Worm (Caenorhabditis elegans) whole organism, L4 larva: ENCODE results near the gene him-14.

Source experiments
- F26F4.8 ChIP-seq: fragments of 200-800 bp; sonication (Bioruptor generic); conservative IDR thresholded peaks from 2 replicates; pipeline ENCODE4 v1.3.6; 2022; ENCODE audit warnings: missing genetic modification characterization, missing compliant biosample characterization
- F37D6.2 ChIP-seq: sonication (generic microtip); optimal IDR thresholded peaks from 2 replicates; lab custom pipeline; 2016; ENCODE audit warnings: mild to moderate bottlenecking, missing genetic modification characterization, missing compliant biosample characterization
- F49E8.2 ChIP-seq: sonication (generic microtip); optimal IDR thresholded peaks from 2 replicates; lab custom pipeline; 2016; ENCODE audit warnings: missing compliant biosample characterization, mild to moderate bottlenecking, missing genetic modification characterization, borderline replicate concordance
- R02D3.7 ChIP-seq: fragments of 150-350 bp; sonication (generic microtip); optimal IDR thresholded peaks from 3 replicates; lab custom pipeline; 2014; ENCODE audit warnings: missing biosample characterization, missing genetic modification characterization
- T26A8.4 ChIP-seq: fragments of 200-800 bp; sonication (Bioruptor generic); IDR thresholded peaks from 2 replicates; pipeline ENCODE4 v1.3.6; 2022; ENCODE audit warnings: missing genetic modification characterization, missing compliant biosample characterization
- Y105C5A.15 ChIP-seq: fragments of 200-800 bp; sonication (Bioruptor generic); IDR thresholded peaks from 2 replicates; pipeline ENCODE4 v1.3.6; 2022; ENCODE audit warnings: missing genetic modification characterization, missing compliant biosample characterization
- ZK337.2 ChIP-seq: fragments of 200-800 bp; sonication (Bioruptor generic); IDR thresholded peaks from 2 replicates; pipeline ENCODE4 v1.3.6; 2022; ENCODE audit warnings: missing genetic modification reagents, missing genetic modification characterization, missing compliant biosample characterization
- aha-1 ChIP-seq: fragments of 150-350 bp; peaks from one replicate; lab custom pipeline; 2014; ENCODE audit warnings: missing biosample characterization, missing genetic modification characterization
- aly-2 ChIP-seq: sonication (generic microtip); optimal IDR thresholded peaks from 2 replicates; lab custom pipeline; 2018; ENCODE audit warnings: missing biosample characterization, missing genetic modification characterization
- attf-4 ChIP-seq: sonication (generic microtip); optimal IDR thresholded peaks from 3 replicates; lab custom pipeline; 2017; ENCODE audit warnings: missing biosample characterization, missing genetic modification characterization
- ceh-62 ChIP-seq: sonication (generic microtip); optimal IDR thresholded peaks from 2 replicates; lab custom pipeline; 2017; ENCODE audit warnings: missing biosample characterization, missing genetic modification characterization
- ctbp-1 ChIP-seq: fragments of 200-800 bp; sonication (Bioruptor generic); IDR thresholded peaks from 2 replicates; pipeline ENCODE4 v1.3.6; 2022; ENCODE audit warnings: missing genetic modification reagents, missing genetic modification characterization, missing compliant biosample characterization
- daf-16 ChIP-seq, 3 experiments: sonication (generic microtip); optimal IDR thresholded peaks; 2 replicates each; lab custom pipeline; 2016 to 2017; ENCODE audit warnings: missing genetic modification characterization in 3 of 3, missing genetic modification reagents in 3 of 3, mild to moderate bottlenecking in 2 of 3, missing compliant biosample characterization in 2 of 3, missing biosample characterization in 1 of 3, moderate library complexity in 1 of 3
- dmd-6 ChIP-seq: fragments of 200-800 bp; sonication (Bioruptor generic); IDR thresholded peaks from 2 replicates; pipeline ENCODE4 v1.3.6; 2022; ENCODE audit warnings: missing genetic modification reagents, missing genetic modification characterization, missing compliant biosample characterization
- dpl-1 ChIP-seq: fragments of 150-350 bp; optimal IDR thresholded peaks from 2 replicates; lab custom pipeline; 2014; ENCODE audit warnings: missing biosample characterization, missing genetic modification reagents, missing genetic modification characterization
- dve-1 ChIP-seq: sonication (generic microtip); optimal IDR thresholded peaks from 2 replicates; lab custom pipeline; 2017; ENCODE audit warnings: antibody characterized with exemption, mild to moderate bottlenecking, missing genetic modification characterization, missing compliant biosample characterization; ENCODE audit not compliant: insufficient read depth
- egl-43 ChIP-seq: fragments of 200-800 bp; sonication (Bioruptor generic); IDR thresholded peaks from 2 replicates; pipeline ENCODE4 v1.3.6; 2022; ENCODE audit warnings: missing genetic modification reagents, missing genetic modification characterization, missing compliant biosample characterization
- fkh-10 ChIP-seq: fragments of 150-350 bp; optimal IDR thresholded peaks from 2 replicates; lab custom pipeline; 2014; ENCODE audit warnings: missing biosample characterization, missing genetic modification reagents, missing genetic modification characterization
- hif-1 ChIP-seq, 2 experiments: sonication (generic microtip); optimal IDR thresholded peaks; 2 replicates each; lab custom pipeline; 2016 to 2017; ENCODE audit warnings: missing compliant biosample characterization in 2 of 2, missing genetic modification characterization in 2 of 2, missing genetic modification reagents in 2 of 2, missing genotype in 2 of 2, mild to moderate bottlenecking in 1 of 2
- hlh-11 ChIP-seq: fragments of 200-800 bp; sonication (Bioruptor generic); optimal IDR thresholded peaks from 2 replicates; lab custom pipeline; 2018; ENCODE audit warnings: mild to moderate bottlenecking, missing genetic modification characterization, missing compliant biosample characterization
- hlh-30 ChIP-seq: sonication (generic microtip); optimal IDR thresholded peaks from 2 replicates; lab custom pipeline; 2017; ENCODE audit warnings: antibody characterized with exemption, mild to moderate bottlenecking, missing genetic modification characterization, missing compliant biosample characterization; ENCODE audit not compliant: insufficient read depth
- lin-1 ChIP-seq: fragments of 200-800 bp; sonication (Bioruptor generic); IDR thresholded peaks from 2 replicates; pipeline ENCODE4 v1.3.6; 2022; ENCODE audit warnings: missing genetic modification reagents, missing genetic modification characterization, missing compliant biosample characterization
- lin-13 ChIP-seq: fragments of 150-350 bp; optimal IDR thresholded peaks from 2 replicates; lab custom pipeline; 2014; ENCODE audit warnings: missing biosample characterization, missing genetic modification reagents, missing genetic modification characterization
- lin-38 ChIP-seq: fragments of 200-800 bp; sonication (Bioruptor generic); IDR thresholded peaks from 2 replicates; pipeline ENCODE4 v1.3.6; 2022; ENCODE audit warnings: missing genetic modification reagents, missing genetic modification characterization, missing compliant biosample characterization
- lsy-2 ChIP-seq, 2 experiments: fragments of 150-350 bp in 1 of 2; sonication (generic microtip) in 1 of 2; optimal IDR thresholded peaks; 2 replicates each; lab custom pipeline; 2014 to 2017; ENCODE audit warnings: missing biosample characterization in 2 of 2, missing genetic modification characterization in 2 of 2
- mep-1 ChIP-seq: fragments of 150-350 bp; sonication (generic microtip); optimal IDR thresholded peaks from 3 replicates; lab custom pipeline; 2014; ENCODE audit warnings: missing biosample characterization, missing genetic modification characterization
- mes-2 ChIP-seq: sonication (generic microtip); optimal IDR thresholded peaks from 2 replicates; lab custom pipeline; 2016; ENCODE audit warnings: missing genotype, mild to moderate bottlenecking, missing genetic modification characterization, missing compliant biosample characterization; ENCODE audit not compliant: poor library complexity, severe bottlenecking
- mxl-2 ChIP-seq: fragments of 200-800 bp; sonication (Bioruptor generic); conservative IDR thresholded peaks from 2 replicates; pipeline ENCODE4 v1.3.6; 2022; ENCODE audit warnings: missing genetic modification reagents, missing genetic modification characterization, missing compliant biosample characterization
- mxl-3 ChIP-seq: fragments of 200-800 bp; sonication (Bioruptor generic); optimal IDR thresholded peaks from 2 replicates; lab custom pipeline; 2018; ENCODE audit warnings: mild to moderate bottlenecking, missing genetic modification characterization, missing compliant biosample characterization
- nhr-237 ChIP-seq: sonication (generic microtip); optimal IDR thresholded peaks from 2 replicates; lab custom pipeline; 2017; ENCODE audit warnings: missing biosample characterization, missing genetic modification characterization
- nhr-28 ChIP-seq: fragments of 150-350 bp; optimal IDR thresholded peaks from 2 replicates; lab custom pipeline; 2014; ENCODE audit warnings: missing biosample characterization, missing genetic modification characterization
- nhr-48 ChIP-seq: sonication (generic microtip); optimal IDR thresholded peaks from 2 replicates; lab custom pipeline; 2016; ENCODE audit warnings: mild to moderate bottlenecking, missing genetic modification characterization, missing compliant biosample characterization
- nhr-76 ChIP-seq: fragments of 150-350 bp; optimal IDR thresholded peaks from 2 replicates; lab custom pipeline; 2014; ENCODE audit warnings: missing biosample characterization, missing genetic modification characterization
- nhr-77 ChIP-seq: fragments of 150-350 bp; optimal IDR thresholded peaks from 2 replicates; lab custom pipeline; 2014; ENCODE audit warnings: missing biosample characterization, missing genetic modification characterization
- pha-4 ChIP-seq, 2 experiments: fragments of 150-350 bp in 1 of 2; fragments of 200-800 bp in 1 of 2; sonication (Bioruptor generic) in 1 of 2; IDR thresholded peaks in 1 of 2; optimal IDR thresholded peaks in 1 of 2; 2 replicates each; pipeline versions ENCODE4 v1.3.6 to Lab custom; 2014 to 2022; ENCODE audit warnings: missing genetic modification characterization in 2 of 2, missing genetic modification reagents in 2 of 2, missing biosample characterization in 1 of 2, missing compliant biosample characterization in 1 of 2
- php-3 ChIP-seq: fragments of 200-800 bp; sonication (Bioruptor generic); IDR thresholded peaks from 2 replicates; pipeline ENCODE4 v1.3.6; 2022; ENCODE audit warnings: missing genetic modification reagents, missing genetic modification characterization, missing compliant biosample characterization
- pqm-1 ChIP-seq: sonication (generic microtip); optimal IDR thresholded peaks from 2 replicates; lab custom pipeline; 2017; ENCODE audit warnings: missing biosample characterization, missing genetic modification characterization
- rbr-2 ChIP-seq: sonication (generic microtip); optimal IDR thresholded peaks from 2 replicates; lab custom pipeline; 2016; ENCODE audit warnings: missing genotype, missing genetic modification characterization, missing compliant biosample characterization
- skn-1 ChIP-seq: fragments of 150-350 bp; optimal IDR thresholded peaks from 2 replicates; lab custom pipeline; 2014; ENCODE audit warnings: missing biosample characterization, missing genetic modification characterization
- snpc-4 ChIP-seq: fragments of 150-350 bp; optimal IDR thresholded peaks from 2 replicates; lab custom pipeline; 2014; ENCODE audit warnings: missing biosample characterization, missing genetic modification characterization
- spr-1 ChIP-seq: sonication (generic microtip); optimal IDR thresholded peaks from 2 replicates; lab custom pipeline; 2016; ENCODE audit warnings: mild to moderate bottlenecking, missing genetic modification characterization, missing compliant biosample characterization
- tra-1 ChIP-seq: fragments of 200-800 bp; sonication (Bioruptor generic); IDR thresholded peaks from 2 replicates; pipeline ENCODE4 v1.3.6; 2022; ENCODE audit warnings: missing genetic modification reagents, missing genetic modification characterization, missing compliant biosample characterization
- unc-62 ChIP-seq, 3 experiments: fragments of 150-350 bp in 1 of 3; sonication (generic microtip); optimal IDR thresholded peaks in 2 of 3; peaks in 1 of 3; 1 replicate in 1 of 3; 2 replicates in 2 of 3; lab custom pipeline; 2014 to 2017; ENCODE audit warnings: missing biosample characterization in 3 of 3, missing genetic modification characterization in 3 of 3, missing genetic modification reagents in 3 of 3, missing genotype in 1 of 3

Gene him-14

ce11 chrII:7024897-7025852, 44.6 kb downstream of the him-14 start, which contains the start of gene znf-598 (continued):
- TF ChIP-seq fkh-10 (GFP tag; lab: Kevin White, UChicago) (no peak), aha-1 (tag; lab: Kevin White, UChicago) (peak; percentile 84), mxl-3 (GFP tag; lab: Kevin White, UChicago) (no peak), ceh-62 (tag; lab: Kevin White, UChicago) (no peak), pha-4 (GFP tag; IDR thresholded peaks at IDR 0.05; lab: Robert Waterston, UW) (no peak), pha-4 (tag; optimal IDR thresholded peaks at IDR 0.05; lab: Kevin White, UChicago) (peak; percentile 24), aly-2 (tag; lab: Kevin White, UChicago) (no peak)

DNA sequence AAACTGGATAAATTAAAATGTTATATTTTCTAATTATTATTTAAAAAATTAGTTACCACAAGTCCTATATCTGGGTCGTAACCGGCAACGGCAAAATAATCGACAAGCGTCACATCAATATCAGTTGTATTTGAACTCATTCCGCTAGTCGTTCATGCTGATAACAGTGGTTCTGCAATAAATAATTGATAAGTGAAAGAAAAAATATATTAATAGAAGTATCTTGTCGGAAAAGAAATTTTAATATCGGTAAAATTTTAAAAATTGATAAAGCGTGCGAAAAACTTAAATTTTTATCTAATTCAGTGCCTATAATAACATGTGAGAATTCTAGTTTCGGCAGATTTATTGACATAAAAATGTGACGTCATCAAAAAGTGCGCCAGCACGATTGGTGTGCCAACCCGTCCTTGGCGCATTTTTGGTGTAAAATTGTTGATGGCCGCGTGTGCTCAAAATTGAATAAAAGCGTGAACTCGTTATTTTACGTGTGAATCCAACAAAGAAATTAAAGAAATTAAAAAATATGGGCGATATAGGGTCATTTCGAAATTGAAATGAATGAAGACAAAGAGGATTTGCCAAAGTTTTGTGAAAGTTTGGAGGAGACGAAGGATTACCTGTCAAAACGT, 47.3 kb downstream of the him-14 start, which contains the start of the genes lst-6 and lst-5:
Gene lst-6 (minus strand): TSS at position 140 of the 632 bp plus-strand sequence.
Gene lst-5 (plus strand): TSS at position 544 of the 632 bp plus-strand sequence.
- TF ChIP-seq hlh-11 (tag; lab: Kevin White, UChicago) (peak; percentile 73), lin-38 (peak; percentile 81), dmd-6 (peak; percentile 58; the same call in 1 of the 2 replicates), php-3 (peak; percentile 38; the same call in 1 of the 2 replicates), skn-1 (tag; lab: Kevin White, UChicago) (no peak), attf-4 (tag; lab: Kevin White, UChicago) (no peak), mes-2 (tag; lab: Kevin White, UChicago) (peak; percentile 71), unc-62 (GFP tag; optimal IDR thresholded peaks at IDR 0.05 in 1 of 2; lab: Kevin White, UChicago) (no peak), unc-62 (tag; optimal IDR thresholded peaks at IDR 0.05; lab: Kevin White, UChicago) (no peak), T26A8.4 (no peak), spr-1 (peak; percentile 8), mep-1 (tag; lab: Kevin White, UChicago) (peak; percentile 73), Y105C5A.15 (no peak), F37D6.2 (tag; lab: Kevin White, UChicago) (no peak), lin-1 (GFP tag; lab: Robert Waterston, UW) (0 out of 2 replicates have a peak, but pooled peaks have one; percentile 16), hif-1 (tag; optimal IDR thresholded peaks at IDR 0.05; lab: Kevin White, UChicago) (peak in 1 of 2 experiments; percentile 41), pha-4 (GFP tag; IDR thresholded peaks at IDR 0.05; lab: Robert Waterston, UW) (no peak), pha-4 (tag; optimal IDR thresholded peaks at IDR 0.05; lab: Kevin White, UChicago) (no peak), nhr-76 (tag; lab: Kevin White, UChicago) (no peak), lsy-2 (tag; optimal IDR thresholded peaks at IDR 0.05; lab: Kevin White, UChicago) (peak; percentile 39 to 86), dpl-1 (GFP tag; lab: Kevin White, UChicago) (peak; percentile 66), mxl-3 (GFP tag; lab: Kevin White, UChicago) (peak; percentile 19), mxl-2 (GFP tag; lab: Robert Waterston, UW) (no peak), pqm-1 (tag; lab: Kevin White, UChicago) (peak; percentile 68), nhr-237 (no peak), F49E8.2 (tag; lab: Kevin White, UChicago) (no peak), ctbp-1 (GFP tag; lab: Robert Waterston, UW) (no peak), nhr-48 (tag; lab: Kevin White, UChicago) (peak; percentile 5), F26F4.8 (GFP tag; lab: Robert Waterston, UW) (no peak), dve-1 (tag; lab: Kevin White, UChicago) (peak; percentile 55), R02D3.7 (tag; lab: Kevin White, UChicago) (no peak), hlh-30 (tag; lab: Kevin White, UChicago) (peak; percentile 74), rbr-2 (tag; lab: Kevin White, UChicago) (peak; percentile 70), nhr-77 (tag; lab: Kevin White, UChicago) (no peak), nhr-28 (tag; lab: Kevin White, UChicago) (peak; percentile 50), tra-1 (no peak), aha-1 (tag; lab: Kevin White, UChicago) (peak; percentile 62), daf-16 (GFP tag; optimal IDR thresholded peaks at IDR 0.05; lab: Kevin White, UChicago) (peak in 1 of 2 experiments; percentile 34), daf-16 (tag; optimal IDR thresholded peaks at IDR 0.05; lab: Kevin White, UChicago) (peak; percentile 51), lin-13 (GFP tag; lab: Kevin White, UChicago) (peak; percentile 6), ZK337.2 (GFP tag; lab: Robert Waterston, UW) (no peak), snpc-4 (tag; lab: Kevin White, UChicago) (no peak), egl-43 (no peak), aly-2 (tag; lab: Kevin White, UChicago) (no peak)
